Fruit fly (Drosophila melanogaster) whole organism, wandering third instar larva: ENCODE results near the gene trem.

Source experiments
- Abd-B ChIP-seq: fragments of >200 bp; optimal IDR thresholded peaks from 2 replicates; lab custom pipeline; 2017; ENCODE audit warnings: missing biosample characterization, missing genetic modification characterization
- CG32264 ChIP-seq: fragments of 200-800 bp; sonication (Bioruptor generic); optimal IDR thresholded peaks from 2 replicates; lab custom pipeline; 2016; ENCODE audit warnings: missing biosample characterization, missing genetic modification characterization
- CG9705 ChIP-seq: fragments of 200-800 bp; sonication (Bioruptor generic); optimal IDR thresholded peaks from 2 replicates; lab custom pipeline; 2018; ENCODE audit warnings: missing biosample characterization, mild to moderate bottlenecking, missing genetic modification characterization
- CrebA ChIP-seq: fragments of 200-800 bp; sonication (Bioruptor generic); optimal IDR thresholded peaks from 2 replicates; lab custom pipeline; 2016; ENCODE audit warnings: missing biosample characterization, mild to moderate bottlenecking, missing genetic modification characterization, borderline replicate concordance
- Dfd ChIP-seq: fragments of >200 bp; optimal IDR thresholded peaks from 2 replicates; lab custom pipeline; 2017; ENCODE audit warnings: missing biosample characterization, missing genetic modification characterization
- Dif ChIP-seq: fragments of 200-275, 200-300 bp; sonication (Bioruptor generic); optimal IDR thresholded peaks from 2 replicates; lab custom pipeline; 2018; ENCODE audit warnings: missing biosample characterization, missing genetic modification characterization; ENCODE audit not compliant: partially characterized antibody
- GATAd ChIP-seq: sonication (Bioruptor generic); optimal IDR thresholded peaks from 2 replicates; lab custom pipeline; 2016; ENCODE audit warnings: missing biosample characterization, missing genetic modification characterization
- HLH106 ChIP-seq: fragments of 200-800 bp; optimal IDR thresholded peaks from 3 replicates; lab custom pipeline; 2019; ENCODE audit warnings: missing biosample characterization, mild to moderate bottlenecking, missing genetic modification characterization, moderate library complexity
- Hnf4 ChIP-seq: fragments of 200-800 bp; sonication (Bioruptor generic); optimal IDR thresholded peaks from 2 replicates; lab custom pipeline; 2016; ENCODE audit warnings: missing biosample characterization, mild to moderate bottlenecking, missing genetic modification characterization
- Hr78 ChIP-seq: fragments of >200 bp; optimal IDR thresholded peaks from 2 replicates; lab custom pipeline; 2017; ENCODE audit warnings: missing biosample characterization, missing genetic modification characterization
- Hr83 ChIP-seq: fragments of 200-300 bp; sonication (Bioruptor generic); optimal IDR thresholded peaks from 2 replicates; lab custom pipeline; 2016; ENCODE audit warnings: missing biosample characterization, mild to moderate bottlenecking, missing genetic modification characterization, moderate library complexity; ENCODE audit not compliant: poor library complexity, severe bottlenecking
- Jra ChIP-seq: sonication (Bioruptor generic); optimal IDR thresholded peaks from 2 replicates; lab custom pipeline; 2016; ENCODE audit warnings: missing biosample characterization, missing genetic modification characterization
- Mio ChIP-seq: sonication (Bioruptor generic); optimal IDR thresholded peaks from 2 replicates; lab custom pipeline; 2016; ENCODE audit warnings: missing biosample characterization, missing genetic modification characterization
- Myc ChIP-seq: fragments of >200 bp; optimal IDR thresholded peaks from 2 replicates; lab custom pipeline; 2017
- N ChIP-seq: fragments of >200 bp; optimal IDR thresholded peaks from 2 replicates; lab custom pipeline; 2018; ENCODE audit warnings: missing biosample characterization, missing external identifiers, missing genetic modification characterization
- OdsH ChIP-seq: fragments of 200-800 bp; sonication (Bioruptor generic); optimal IDR thresholded peaks from 2 replicates; lab custom pipeline; 2016; ENCODE audit warnings: missing biosample characterization, mild to moderate bottlenecking, missing genetic modification characterization
- Rel ChIP-seq, 2 experiments: fragments of 200-800 bp; sonication (Bioruptor generic) in 1 of 2; optimal IDR thresholded peaks; 2 replicates in 1 of 2; 3 replicates in 1 of 2; lab custom pipeline; 2016 to 2019; ENCODE audit warnings: mild to moderate bottlenecking in 2 of 2, missing biosample characterization in 2 of 2, missing genetic modification characterization in 2 of 2, moderate library complexity in 1 of 2
- Sp1 ChIP-seq: fragments of 200-800 bp; sonication (Bioruptor generic); optimal IDR thresholded peaks from 3 replicates; lab custom pipeline; 2019; ENCODE audit warnings: missing biosample characterization, mild to moderate bottlenecking, missing genetic modification characterization, moderate library complexity
- Vsx2 ChIP-seq: fragments of 200-300, 225-300 bp; sonication (Bioruptor generic); optimal IDR thresholded peaks from 2 replicates; lab custom pipeline; 2018; ENCODE audit warnings: missing biosample characterization, missing genetic modification characterization; ENCODE audit not compliant: partially characterized antibody
- br ChIP-seq: fragments of 200-800 bp; sonication (Bioruptor generic); optimal IDR thresholded peaks from 2 replicates; lab custom pipeline; 2016; ENCODE audit warnings: missing biosample characterization, missing genetic modification characterization
- brk ChIP-seq: fragments of 200-800 bp; sonication (Bioruptor generic); optimal IDR thresholded peaks from 2 replicates; lab custom pipeline; 2016; ENCODE audit warnings: missing biosample characterization, mild to moderate bottlenecking, missing genetic modification characterization
- dl ChIP-seq, 2 experiments: fragments of 175-275, 200-275 bp in 1 of 2; fragments of 200-275 bp in 1 of 2; sonication (Bioruptor generic); optimal IDR thresholded peaks; lab custom pipeline; 2018; ENCODE audit warnings: mild to moderate bottlenecking in 2 of 2, missing biosample characterization in 2 of 2, missing genetic modification characterization in 2 of 2, moderate library complexity in 2 of 2; ENCODE audit not compliant: partially characterized antibody in 2 of 2, insufficient read depth in 1 of 2
- dmrt93B ChIP-seq: fragments of 200-800 bp; sonication (Bioruptor generic); optimal IDR thresholded peaks from 2 replicates; lab custom pipeline; 2018; ENCODE audit warnings: missing biosample characterization, mild to moderate bottlenecking, missing genetic modification characterization
- dsf ChIP-seq: sonication (Bioruptor generic); optimal IDR thresholded peaks from 2 replicates; lab custom pipeline; 2016; ENCODE audit warnings: missing biosample characterization, missing genetic modification characterization, borderline replicate concordance
- ey ChIP-seq: fragments of 200-800 bp; sonication (Bioruptor generic); optimal IDR thresholded peaks from 2 replicates; lab custom pipeline; 2016; ENCODE audit warnings: missing biosample characterization, missing genetic modification characterization
- foxo ChIP-seq, 2 experiments: fragments of 200-800 bp; sonication (Bioruptor generic); optimal IDR thresholded peaks; 2 replicates in 1 of 2; 3 replicates in 1 of 2; lab custom pipeline; 2016 to 2017; ENCODE audit warnings: missing biosample characterization in 2 of 2, missing genetic modification characterization in 2 of 2
- fru ChIP-seq: fragments of 200-800 bp; sonication (Bioruptor generic); optimal IDR thresholded peaks from 3 replicates; lab custom pipeline; 2016; ENCODE audit warnings: missing biosample characterization, mild to moderate bottlenecking, missing genetic modification characterization
- h ChIP-seq: fragments of 200-800 bp; sonication (Bioruptor generic); optimal IDR thresholded peaks from 3 replicates; lab custom pipeline; 2016; ENCODE audit warnings: missing biosample characterization, mild to moderate bottlenecking, missing genetic modification characterization
- jim ChIP-seq: fragments of 175-275, 200-325 bp; sonication (Bioruptor generic); optimal IDR thresholded peaks from 2 replicates; lab custom pipeline; 2016; ENCODE audit warnings: missing biosample characterization, mild to moderate bottlenecking, missing genetic modification characterization
- lola ChIP-seq: fragments of >200 bp; optimal IDR thresholded peaks from 2 replicates; lab custom pipeline; 2017; ENCODE audit warnings: missing biosample characterization, missing genetic modification characterization
- pan ChIP-seq: fragments of >200 bp; optimal IDR thresholded peaks from 2 replicates; lab custom pipeline; 2017
- psq ChIP-seq: fragments of 200-800 bp; sonication (Bioruptor generic); optimal IDR thresholded peaks from 3 replicates; lab custom pipeline; 2017; ENCODE audit warnings: missing biosample characterization, mild to moderate bottlenecking, missing genetic modification characterization, moderate library complexity
- rgr ChIP-seq: fragments of 200-800 bp; sonication (Bioruptor generic); optimal IDR thresholded peaks from 3 replicates; lab custom pipeline; 2016; ENCODE audit warnings: missing biosample characterization, mild to moderate bottlenecking, missing genetic modification characterization
- sage ChIP-seq: fragments of 200-800 bp; sonication (Bioruptor generic); optimal IDR thresholded peaks from 2 replicates; lab custom pipeline; 2016; ENCODE audit warnings: missing biosample characterization, mild to moderate bottlenecking, missing genetic modification characterization
- sv ChIP-seq: fragments of 200-800 bp; sonication (Bioruptor generic); optimal IDR thresholded peaks from 3 replicates; lab custom pipeline; 2016; ENCODE audit warnings: missing biosample characterization, missing genetic modification characterization
- tai ChIP-seq: sonication (Bioruptor generic); optimal IDR thresholded peaks from 2 replicates; lab custom pipeline; 2016; ENCODE audit warnings: missing biosample characterization, missing genetic modification characterization
- usp ChIP-seq: fragments of >200 bp; optimal IDR thresholded peaks from 2 replicates; lab custom pipeline; 2017; ENCODE audit warnings: missing biosample characterization, missing genetic modification characterization
- woc ChIP-seq: sonication (Bioruptor generic); optimal IDR thresholded peaks from 2 replicates; lab custom pipeline; 2016; ENCODE audit warnings: missing biosample characterization, mild to moderate bottlenecking, missing genetic modification characterization

Gene trem

DNA sequence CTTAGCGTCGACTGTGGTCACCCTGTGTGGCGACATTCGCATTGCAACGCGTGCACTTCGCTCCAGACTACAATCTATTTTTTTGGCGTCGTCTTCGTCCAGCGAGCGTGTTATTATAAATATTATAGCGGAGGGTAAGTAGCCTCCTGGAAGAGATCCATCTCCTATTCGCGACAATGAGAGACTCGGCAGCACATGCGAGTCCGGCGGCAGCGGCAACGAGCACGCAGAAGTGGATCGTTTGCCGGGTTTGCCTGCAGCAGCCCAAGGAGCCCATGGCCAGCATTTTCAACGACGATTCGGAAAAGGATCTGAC, 613 bp upstream of the trem start, which contains the start of gene idc:
Gene idc (plus strand): TSS at position 60 of the 316 bp plus-strand sequence.
- no peak for TF ChIP-seq Vsx2 (GFP tag; lab: Kevin White, UChicago)
- no peak for TF ChIP-seq CG9705 (GFP tag; lab: Kevin White, UChicago)
- TF ChIP-seq HLH106 = peak; percentile 18
- no peak for TF ChIP-seq br
- no peak for TF ChIP-seq h (GFP tag; lab: Kevin White, UChicago)
- TF ChIP-seq Hnf4 (GFP tag; lab: Kevin White, UChicago) = no peak
- no peak for TF ChIP-seq foxo (GFP tag; optimal IDR thresholded peaks at IDR 0.05; lab: Kevin White, UChicago)
- TF ChIP-seq, all 38 proteins: peak for 1

dm6 chr3R:20027841-20028240, 3.3 kb downstream of the trem start, which contains the start of the genes CG4424 and CG4854:
TSS of gene CG4424 (minus strand) at chr3R:20028040.
TSS of gene CG4854 (plus strand) at chr3R:20028058.
- TF ChIP-seq Dfd (GFP tag; lab: Kevin White, UChicago) (no peak), Dif (no peak), sage (GFP tag; lab: Kevin White, UChicago) (no peak), Rel (GFP tag; optimal IDR thresholded peaks at IDR 0.05; lab: Kevin White, UChicago) (no peak), Rel (tag; optimal IDR thresholded peaks at IDR 0.05; lab: Kevin White, UChicago) (no peak), HLH106 (no peak), jim (GFP tag; lab: Kevin White, UChicago) (no peak), h (GFP tag; lab: Kevin White, UChicago) (no peak), Mio (GFP tag; lab: Kevin White, UChicago) (no peak), dsf (GFP tag; lab: Kevin White, UChicago) (no peak)

- TF ChIP-seq sv (GFP tag; lab: Kevin White, UChicago) (peak; percentile 74), sage (GFP tag; lab: Kevin White, UChicago) (no peak), CG9705 (GFP tag; lab: Kevin White, UChicago) (peak; percentile 51), CG32264 (GFP tag; lab: Kevin White, UChicago) (no peak), h (GFP tag; lab: Kevin White, UChicago) (no peak), fru (peak; percentile 75), woc (GFP tag; lab: Kevin White, UChicago) (peak; percentile 81), br (peak; percentile 80), GATAd (peak; percentile 86), lola (GFP tag; lab: Kevin White, UChicago) (no peak), Rel (GFP tag; optimal IDR thresholded peaks at IDR 0.05; lab: Kevin White, UChicago) (no peak), Rel (tag; optimal IDR thresholded peaks at IDR 0.05; lab: Kevin White, UChicago) (peak; percentile 35), OdsH (GFP tag; lab: Kevin White, UChicago) (peak; percentile 81), psq (GFP tag; lab: Kevin White, UChicago) (peak; percentile 78), Dif (no peak), Vsx2 (GFP tag; lab: Kevin White, UChicago) (peak; percentile 21), ey (peak; percentile 82), dmrt93B (no peak), pan (lab: Kevin White, UChicago) (no peak), dl (GFP tag; optimal IDR thresholded peaks at IDR 0.05; lab: Kevin White, UChicago; ENCODE audit: insufficient read depth in 1 of 2, partially characterized antibody in 2 of 2) (no peak), rgr (peak; percentile 88), usp (no peak), Abd-B (GFP tag; lab: Kevin White, UChicago) (no peak), jim (GFP tag; lab: Kevin White, UChicago) (no peak), Hr78 (GFP tag; lab: Kevin White, UChicago) (no peak), Hnf4 (GFP tag; lab: Kevin White, UChicago) (no peak), Mio (GFP tag; lab: Kevin White, UChicago) (peak; percentile 25), N (no peak), Myc (lab: Kevin White, UChicago) (no peak), foxo (GFP tag; optimal IDR thresholded peaks at IDR 0.05; lab: Kevin White, UChicago) (peak in 1 of 2 experiments; percentile 81), dsf (GFP tag; lab: Kevin White, UChicago) (peak; percentile 72), CrebA (GFP tag; lab: Kevin White, UChicago) (no peak), Dfd (GFP tag; lab: Kevin White, UChicago) (no peak), HLH106 (peak; percentile 91), Sp1 (peak; percentile 84), Hr83 (peak; percentile 69), tai (GFP tag; lab: Kevin White, UChicago) (no peak), Jra (no peak), brk (no peak)
- TF ChIP-seq, all 38 proteins: peak for 18
These were observed 9.8 kb downstream of the trem start, which contains the start of the genes PIG-L and psidin for dm6 chr3R:20021152-20021769. TSS of gene PIG-L (minus strand) at chr3R:20021338. TSS of gene psidin (plus strand) at chr3R:20021704.
